5 worm cellular contexts compared by ENCODE assay signal in the genomic region with DNA sequence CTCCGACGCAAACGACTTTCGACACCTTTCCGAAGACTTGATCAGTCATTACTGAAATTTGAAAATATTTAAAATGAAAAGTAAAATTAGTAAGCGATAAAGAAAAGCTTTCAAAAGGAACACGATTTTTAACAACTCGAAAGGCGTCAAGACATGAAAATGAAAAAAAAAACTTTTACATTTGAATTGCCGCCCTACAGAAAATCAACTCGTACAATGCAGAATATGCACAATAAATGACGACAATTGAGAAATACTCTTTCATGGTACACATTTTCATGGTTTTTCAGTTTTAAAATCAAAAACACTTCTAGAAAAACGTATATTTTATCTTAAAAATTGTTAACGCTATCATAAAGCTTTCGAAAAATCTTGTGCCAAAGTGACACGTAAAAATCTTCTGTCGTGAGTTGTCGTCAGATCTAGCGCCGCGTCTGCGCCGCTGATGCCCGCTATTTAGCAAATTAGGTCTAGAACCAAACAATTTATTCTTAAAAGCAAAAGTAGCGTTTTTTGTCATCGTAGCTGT.
TF ChIP-seq lines count a peak whose summit lies in the region.

TSS of gene sqv-4 (minus strand) at position 51 of the 529 bp plus-strand sequence.

TF ChIP-seq in whole organism, L1 larva, 84 proteins besides CTCF, POLR2A, EP300 and RAD21 (continues in another document):
- TF ChIP-seq nhr-90 (tag; optimal IDR thresholded peaks at IDR 0.05; lab: Kevin White, UChicago; ENCODE audit: poor library complexity) (peak; percentile 11), pqm-1 (tag; optimal IDR thresholded peaks at IDR 0.05; lab: Kevin White, UChicago) (no peak), nhr-12 (tag; optimal IDR thresholded peaks at IDR 0.05; lab: Kevin White, UChicago) (no peak), rnt-1 (tag; optimal IDR thresholded peaks at IDR 0.05; lab: Kevin White, UChicago) (no peak), sup-37 (GFP tag; optimal IDR thresholded peaks at IDR 0.05; lab: Kevin White, UChicago) (no peak), ceh-8 (GFP tag; optimal IDR thresholded peaks at IDR 0.05; lab: Kevin White, UChicago) (no peak), ets-5 (GFP tag; IDR thresholded peaks at IDR 0.05; lab: Robert Waterston, UW) (no peak), lsy-2 (tag; optimal IDR thresholded peaks at IDR 0.05; lab: Kevin White, UChicago) (peak; percentile 28 to 78), lin-35 (GFP tag; optimal IDR thresholded peaks at IDR 0.05; lab: Kevin White, UChicago) (peak; percentile 81 to 92), ztf-11 (tag; optimal IDR thresholded peaks at IDR 0.05; lab: Kevin White, UChicago) (no peak), Y116A8C.19 (tag; optimal IDR thresholded peaks at IDR 0.05; lab: Kevin White, UChicago; ENCODE audit: borderline replicate concordance) (no peak), nhr-76 (tag; optimal IDR thresholded peaks at IDR 0.05; lab: Kevin White, UChicago) (no peak), mef-2 (tag; optimal IDR thresholded peaks at IDR 0.05; lab: Kevin White, UChicago) (no peak), nhr-85 (tag; lab: Kevin White, UChicago) (peak; percentile 10), nhr-84 (tag; optimal IDR thresholded peaks at IDR 0.05; lab: Kevin White, UChicago) (no peak), tbx-2 (tag; optimal IDR thresholded peaks at IDR 0.05; lab: Kevin White, UChicago) (peak; percentile 61), hpl-2 (GFP tag; optimal IDR thresholded peaks at IDR 0.05; lab: Kevin White, UChicago) (no peak)

TF ChIP-seq in whole organism, L2 larva, 48 proteins besides CTCF, POLR2A, EP300 and RAD21:
- TF ChIP-seq crh-2 (tag; optimal IDR thresholded peaks at IDR 0.05; lab: Kevin White, UChicago) (no peak), ama-1 (optimal IDR thresholded peaks at IDR 0.05; lab: Kevin White, UChicago) (no peak), snpc-4 (tag; optimal IDR thresholded peaks at IDR 0.05; lab: Kevin White, UChicago) (no peak), aly-2 (tag; optimal IDR thresholded peaks at IDR 0.05; lab: Kevin White, UChicago) (no peak), gmeb-1 (tag; optimal IDR thresholded peaks at IDR 0.05; lab: Kevin White, UChicago) (peak; percentile 73), nhr-129 (tag; optimal IDR thresholded peaks at IDR 0.05; lab: Kevin White, UChicago) (peak; percentile 37), lsy-2 (tag; optimal IDR thresholded peaks at IDR 0.05; lab: Kevin White, UChicago) (peak in 1 of 2 experiments; percentile 71), blmp-1 (tag; optimal IDR thresholded peaks at IDR 0.05; lab: Kevin White, UChicago; ENCODE audit: insufficient read depth) (no peak), lin-11 (tag; optimal IDR thresholded peaks at IDR 0.05; lab: Kevin White, UChicago) (no peak), unc-55 (GFP tag; optimal IDR thresholded peaks at IDR 0.05; lab: Kevin White, UChicago) (peak; percentile 43), lin-39 (tag; optimal IDR thresholded peaks at IDR 0.05; lab: Kevin White, UChicago) (no peak), C34F6.9 (tag; optimal IDR thresholded peaks at IDR 0.05; lab: Kevin White, UChicago) (peak; percentile 31)
TF ChIP-seq in whole organism, L2 larva: peak in this region for 5.

TF ChIP-seq in whole organism, L3 larva, 47 proteins besides CTCF, POLR2A, EP300 and RAD21:
- no peak for TF ChIP-seq ZK546.5 (tag; optimal IDR thresholded peaks at IDR 0.05; lab: Kevin White, UChicago)
- no peak for TF ChIP-seq sea-2 (GFP tag; optimal IDR thresholded peaks at IDR 0.05; lab: Kevin White, UChicago)
- peak; percentile 14 for TF ChIP-seq nfya-1 (tag; optimal IDR thresholded peaks at IDR 0.05; lab: Kevin White, UChicago; ENCODE audit: insufficient read depth)
- no peak for TF ChIP-seq nhr-77 (tag; optimal IDR thresholded peaks at IDR 0.05; lab: Kevin White, UChicago)
- no peak for TF ChIP-seq elt-1 (tag; optimal IDR thresholded peaks at IDR 0.05; lab: Kevin White, UChicago)
- peak; percentile 27 for TF ChIP-seq pha-4 (tag; optimal IDR thresholded peaks at IDR 0.05; lab: Kevin White, UChicago)
- TF ChIP-seq skn-1 (tag; optimal IDR thresholded peaks at IDR 0.05; lab: Kevin White, UChicago), result no peak
- no peak for TF ChIP-seq lsy-12 (tag; optimal IDR thresholded peaks at IDR 0.05; lab: Kevin White, UChicago)
- TF ChIP-seq lin-15B (tag; optimal IDR thresholded peaks at IDR 0.05; lab: Kevin White, UChicago), result peak; percentile 50
- peak; percentile 57 for TF ChIP-seq hmg-11 (tag; optimal IDR thresholded peaks at IDR 0.05; lab: Kevin White, UChicago)
TF ChIP-seq in whole organism, L3 larva: peak in this region for 4.

TF ChIP-seq in whole organism, L4 larva, 104 proteins besides CTCF, POLR2A, EP300 and RAD21:
- TF ChIP-seq dve-1 (tag; optimal IDR thresholded peaks at IDR 0.05; lab: Kevin White, UChicago; ENCODE audit: insufficient read depth), result peak; percentile 26
- TF ChIP-seq T20F7.1 (GFP tag; optimal IDR thresholded peaks at IDR 0.05; lab: Kevin White, UChicago), result peak; percentile 36
- TF ChIP-seq dpl-1 (GFP tag; optimal IDR thresholded peaks at IDR 0.05; lab: Kevin White, UChicago), result peak; percentile 77
- peak; percentile 86 for TF ChIP-seq aha-1 (tag; lab: Kevin White, UChicago)
- TF ChIP-seq ceh-44 (GFP tag; IDR thresholded peaks at IDR 0.05; lab: Robert Waterston, UW), result no peak
- TF ChIP-seq daf-16 (GFP tag; optimal IDR thresholded peaks at IDR 0.05; lab: Kevin White, UChicago), result no peak
- TF ChIP-seq daf-16 (tag; optimal IDR thresholded peaks at IDR 0.05; lab: Kevin White, UChicago), result peak; percentile 7
- TF ChIP-seq rbr-2 (tag; optimal IDR thresholded peaks at IDR 0.05; lab: Kevin White, UChicago), result peak; percentile 4
- peak in 1 of 2 experiments; percentile 33 for TF ChIP-seq lsy-2 (tag; optimal IDR thresholded peaks at IDR 0.05; lab: Kevin White, UChicago)
- TF ChIP-seq mdt-29 (GFP tag; IDR thresholded peaks at IDR 0.05; lab: Robert Waterston, UW), result no peak
- TF ChIP-seq saeg-2 (GFP tag; IDR thresholded peaks at IDR 0.05; lab: Robert Waterston, UW), result no peak

TF ChIP-seq in whole organism, young adult, 124 proteins besides CTCF, POLR2A, EP300 and RAD21:
- TF ChIP-seq madf-8 (GFP tag; conservative IDR thresholded peaks at IDR 0.05; lab: Robert Waterston, UW) (peak; percentile 55), lin-54 (GFP tag; optimal IDR thresholded peaks at IDR 0.05; lab: Kevin White, UChicago) (peak; percentile 77), lsl-1 (GFP tag; optimal IDR thresholded peaks at IDR 0.05; lab: Kevin White, UChicago) (peak; percentile 51), ceh-91 (GFP tag; IDR thresholded peaks at IDR 0.05; lab: Robert Waterston, UW) (peak; percentile 47; the same call in 1 of the 2 replicates), efl-1 (GFP tag; optimal IDR thresholded peaks at IDR 0.05; lab: Kevin White, UChicago) (peak; percentile 51), madf-6 (GFP tag; IDR thresholded peaks at IDR 0.05; lab: Robert Waterston, UW) (peak; percentile 76), T07F8.4 (tag; optimal IDR thresholded peaks at IDR 0.05; lab: Kevin White, UChicago) (no peak), ceh-58 (GFP tag; IDR thresholded peaks at IDR 0.05; lab: Robert Waterston, UW) (no peak), xnd-1 (tag; optimal IDR thresholded peaks at IDR 0.05; lab: Kevin White, UChicago) (peak; percentile 66), attf-5 (GFP tag; optimal IDR thresholded peaks at IDR 0.05; lab: Kevin White, UChicago) (peak; percentile 64), nfya-1 (tag; optimal IDR thresholded peaks at IDR 0.05; lab: Kevin White, UChicago; ENCODE audit: borderline replicate concordance, insufficient read depth) (no peak), nfyb-1 (GFP tag; IDR thresholded peaks at IDR 0.05; lab: Robert Waterston, UW) (0 out of 2 replicates have a peak, but pooled peaks have one; percentile 29)
